Fruit fly (Drosophila melanogaster) whole organism, embryonic: ENCODE data around the gene Bhmt.

Experiments used
- Awh ChIP-seq: fragments of 200-800 bp; sonication (Bioruptor generic); IDR thresholded peaks from 2 replicates; pipeline ENCODE4, ENCODE4 v1.3.6; 2022; ENCODE audit warnings: missing biosample characterization, missing genetic modification characterization
- CG11560 ChIP-seq: fragments of 200-800 bp; sonication (Bioruptor generic); IDR thresholded peaks from 3 replicates; pipeline ENCODE4 v1.3.6; 2022; ENCODE audit warnings: missing biosample characterization, missing genetic modification characterization
- CG12219 ChIP-seq: fragments of 200-800 bp; sonication (Bioruptor generic); optimal IDR thresholded peaks from 3 replicates; lab custom pipeline; 2018; ENCODE audit warnings: missing biosample characterization, mild to moderate bottlenecking, missing genetic modification characterization
- CG12299 ChIP-seq: fragments of 200-800 bp; sonication (Bioruptor generic); optimal IDR thresholded peaks from 2 replicates; lab custom pipeline; 2018; ENCODE audit warnings: missing biosample characterization, mild to moderate bottlenecking, missing genetic modification characterization
- CG12942 ChIP-seq: fragments of 200-800 bp; sonication (Bioruptor generic); optimal IDR thresholded peaks from 3 replicates; lab custom pipeline; 2016; ENCODE audit warnings: missing biosample characterization, missing genetic modification characterization
- CG13287 ChIP-seq: fragments of 200-800 bp; sonication (Bioruptor generic); IDR thresholded peaks from 2 replicates; pipeline ENCODE4 v1.3.6; 2022; ENCODE audit warnings: missing biosample characterization, missing genetic modification characterization; ENCODE audit not compliant: partially characterized antibody
- CG15514 ChIP-seq: fragments of 200-800 bp; sonication (Bioruptor generic); optimal IDR thresholded peaks from 3 replicates; lab custom pipeline; 2017; ENCODE audit warnings: missing biosample characterization, missing genetic modification characterization, mild to moderate bottlenecking, moderate library complexity, missing genetic modification reagents
- CG16779 ChIP-seq: fragments of 200-800 bp; sonication (Bioruptor generic); IDR thresholded peaks from 2 replicates; pipeline ENCODE4 v1.3.6; 2022; ENCODE audit warnings: missing biosample characterization, missing genetic modification characterization
- CG17186 ChIP-seq: fragments of 200-800 bp; sonication (Bioruptor generic); optimal IDR thresholded peaks from 3 replicates; lab custom pipeline; 2017; ENCODE audit warnings: missing biosample characterization, missing genetic modification reagents, missing genetic modification characterization
- CG18476 ChIP-seq: fragments of 200-800 bp; sonication (Bioruptor generic); optimal IDR thresholded peaks from 2 replicates; lab custom pipeline; 2016; ENCODE audit warnings: missing biosample characterization, mild to moderate bottlenecking, missing genetic modification characterization
- CG2129 ChIP-seq: fragments of 200-800 bp; sonication (Bioruptor generic); IDR thresholded peaks from 2 replicates; pipeline ENCODE4 v1.3.6; 2022; ENCODE audit warnings: missing biosample characterization, missing genetic modification characterization; ENCODE audit not compliant: partially characterized antibody
- CG30020 ChIP-seq: fragments of 200-800 bp; optimal IDR thresholded peaks from 2 replicates; lab custom pipeline; 2019; ENCODE audit warnings: missing biosample characterization, mild to moderate bottlenecking, missing genetic modification characterization, moderate library complexity
- CG32532 ChIP-seq: fragments of 200-800 bp; sonication (Bioruptor generic); IDR thresholded peaks from 2 replicates; pipeline ENCODE4 v1.3.6; 2022; ENCODE audit warnings: missing biosample characterization, missing genetic modification characterization
- CG4360 ChIP-seq: fragments of 200-800 bp; sonication (Bioruptor generic); IDR thresholded peaks from 2 replicates; pipeline ENCODE4 v1.3.6; 2022; ENCODE audit warnings: missing biosample characterization, missing genetic modification characterization
- CG4617 ChIP-seq: fragments of 200-800 bp; sonication (Bioruptor generic); optimal IDR thresholded peaks from 3 replicates; lab custom pipeline; 2016; ENCODE audit warnings: missing biosample characterization, missing genetic modification characterization, borderline replicate concordance
- CG5953 ChIP-seq: fragments of 200-800 bp; sonication (Bioruptor generic); IDR thresholded peaks from 2 replicates; pipeline ENCODE4 v1.3.6; 2022; ENCODE audit warnings: missing biosample characterization, missing genetic modification characterization
- CG6683 ChIP-seq: fragments of 200-800 bp; sonication (Bioruptor generic); optimal IDR thresholded peaks from 2 replicates; lab custom pipeline; 2017; ENCODE audit warnings: missing biosample characterization, mild to moderate bottlenecking, missing genetic modification characterization, missing genetic modification reagents
- CG6854 ChIP-seq: fragments of 200-800 bp; sonication (Bioruptor generic); optimal IDR thresholded peaks from 3 replicates; lab custom pipeline; 2017; ENCODE audit warnings: missing biosample characterization, mild to moderate bottlenecking, missing genetic modification characterization
- CG7372 ChIP-seq: fragments of 200-800 bp; sonication (Bioruptor generic); IDR thresholded peaks from 2 replicates; pipeline ENCODE4 v1.3.6; 2022; ENCODE audit warnings: missing biosample characterization, missing genetic modification characterization
- CG7786 ChIP-seq: fragments of 200-800 bp; sonication (Bioruptor generic); optimal IDR thresholded peaks from 2 replicates; lab custom pipeline; 2016; ENCODE audit warnings: missing biosample characterization, missing genetic modification characterization
- CG8281 ChIP-seq: fragments of 200-800 bp; sonication (Bioruptor generic); optimal IDR thresholded peaks from 2 replicates; lab custom pipeline; 2018; ENCODE audit warnings: missing biosample characterization, mild to moderate bottlenecking, missing genetic modification characterization, moderate library complexity
- Dbx ChIP-seq: fragments of 200-800 bp; sonication (Bioruptor generic); IDR thresholded peaks from 3 replicates; pipeline ENCODE4 v1.3.6; 2022; ENCODE audit warnings: missing biosample characterization, missing genetic modification characterization
- H15 ChIP-seq: fragments of 200-800 bp; sonication (Bioruptor generic); IDR thresholded peaks from 3 replicates; pipeline ENCODE4 v1.3.6; 2022; ENCODE audit warnings: missing biosample characterization, missing genetic modification characterization
- HmgD ChIP-seq: fragments of 200-800 bp; sonication (Bioruptor generic); optimal IDR thresholded peaks from 3 replicates; lab custom pipeline; 2016; ENCODE audit warnings: missing biosample characterization, missing genetic modification characterization
- HmgZ ChIP-seq: fragments of 200-800 bp; sonication (Bioruptor generic); optimal IDR thresholded peaks from 2 replicates; lab custom pipeline; 2018; ENCODE audit warnings: missing biosample characterization, mild to moderate bottlenecking, missing genetic modification characterization
- MBD-R2 ChIP-seq: fragments of 200-800 bp; sonication (Bioruptor generic); IDR thresholded peaks from 2 replicates; pipeline ENCODE4 v1.3.6; 2022; ENCODE audit warnings: missing biosample characterization, missing genetic modification characterization
- MESR4 ChIP-seq: fragments of 200-800 bp; sonication (Bioruptor generic); optimal IDR thresholded peaks from 2 replicates; lab custom pipeline; 2018; ENCODE audit warnings: missing biosample characterization, mild to moderate bottlenecking, missing genetic modification characterization, moderate library complexity
- MTF-1 ChIP-seq: fragments of 200-800 bp; sonication (Bioruptor generic); optimal IDR thresholded peaks from 2 replicates; lab custom pipeline; 2018; ENCODE audit warnings: missing biosample characterization, mild to moderate bottlenecking, missing genetic modification characterization, borderline replicate concordance
- NC2α ChIP-seq: fragments of 200-800 bp; sonication (Bioruptor generic); optimal IDR thresholded peaks from 2 replicates; lab custom pipeline; 2016; ENCODE audit warnings: missing biosample characterization, missing genetic modification characterization
- Nf-YB ChIP-seq: fragments of 200-800 bp; sonication (Bioruptor generic); optimal IDR thresholded peaks from 3 replicates; lab custom pipeline; 2019; ENCODE audit warnings: missing biosample characterization, mild to moderate bottlenecking, missing genetic modification characterization, moderate library complexity
- Opbp ChIP-seq: fragments of 200-800 bp; sonication (Bioruptor generic); IDR thresholded peaks from 3 replicates; pipeline ENCODE4 v1.3.6; 2022; ENCODE audit warnings: missing biosample characterization, missing genetic modification characterization; ENCODE audit not compliant: partially characterized antibody
- Spps ChIP-seq: fragments of 200-800 bp; sonication (Bioruptor generic); optimal IDR thresholded peaks from 2 replicates; lab custom pipeline; 2018; ENCODE audit warnings: missing biosample characterization, mild to moderate bottlenecking, missing genetic modification characterization
- Tbp ChIP-seq: fragments of >200 bp; optimal IDR thresholded peaks from 2 replicates; lab custom pipeline; 2018; ENCODE audit warnings: missing biosample characterization, missing genetic modification characterization
- ac ChIP-seq: fragments of 200-800 bp; sonication (Bioruptor generic); optimal IDR thresholded peaks from 3 replicates; lab custom pipeline; 2017; ENCODE audit warnings: missing biosample characterization, mild to moderate bottlenecking, missing genetic modification characterization
- al ChIP-seq: fragments of 200-800 bp; sonication (Bioruptor generic); IDR thresholded peaks from 2 replicates; pipeline ENCODE4 v1.3.6; 2022; ENCODE audit warnings: missing biosample characterization, missing genetic modification characterization
- aop ChIP-seq: fragments of 200-800 bp; sonication (Bioruptor generic); IDR thresholded peaks from 2 replicates; pipeline ENCODE4 v1.3.6; 2022; ENCODE audit warnings: missing biosample characterization, missing genetic modification characterization
- ap ChIP-seq: fragments of 200-800 bp; sonication (Bioruptor generic); IDR thresholded peaks from 2 replicates; pipeline ENCODE4 v1.3.6; 2022; ENCODE audit warnings: missing biosample characterization, missing genetic modification characterization
- az2 ChIP-seq: fragments of 200-800 bp; sonication (Bioruptor generic); optimal IDR thresholded peaks from 3 replicates; lab custom pipeline; 2016; ENCODE audit warnings: missing biosample characterization, missing genetic modification characterization
- cg ChIP-seq: fragments of 200-800 bp; sonication (Bioruptor generic); optimal IDR thresholded peaks from 3 replicates; lab custom pipeline; 2019; ENCODE audit warnings: missing biosample characterization, mild to moderate bottlenecking, missing genetic modification characterization, moderate library complexity
- chif ChIP-seq, 2 experiments: fragments of 200-800 bp; sonication (Bioruptor generic); optimal IDR thresholded peaks; 3 replicates each; lab custom pipeline; 2016; ENCODE audit warnings: missing biosample characterization in 2 of 2, missing genetic modification characterization in 2 of 2
- croc ChIP-seq: fragments of 200-800 bp; sonication (Bioruptor generic); conservative IDR thresholded peaks from 3 replicates; pipeline ENCODE4 v1.3.6; 2022; ENCODE audit warnings: missing biosample characterization, missing genetic modification characterization
- da ChIP-seq: fragments of 200-800 bp; sonication (Bioruptor generic); optimal IDR thresholded peaks from 2 replicates; lab custom pipeline; 2016; ENCODE audit warnings: missing biosample characterization, missing genetic modification characterization
- dysf ChIP-seq: fragments of 200-800 bp; sonication (Bioruptor generic); IDR thresholded peaks from 3 replicates; pipeline ENCODE4 v1.3.6; 2022; ENCODE audit warnings: missing biosample characterization, missing genetic modification characterization
- lov ChIP-seq, 2 experiments: fragments of 200-800 bp in 1 of 2; fragments of >200 bp in 1 of 2; sonication (Bioruptor generic) in 1 of 2; IDR thresholded peaks in 1 of 2; optimal IDR thresholded peaks in 1 of 2; 2 replicates in 1 of 2; 3 replicates in 1 of 2; pipeline versions ENCODE4 v1.3.6 to Lab custom; 2017 to 2022; ENCODE audit warnings: missing biosample characterization in 1 of 2, missing genetic modification characterization in 1 of 2
- org-1 ChIP-seq: fragments of 200-800 bp; sonication (Bioruptor generic); optimal IDR thresholded peaks from 2 replicates; lab custom pipeline; 2017; ENCODE audit warnings: missing biosample characterization, missing genetic modification characterization
- prd ChIP-seq, 3 experiments: fragments of >200 bp in 2 of 3; fragments of 200-800 bp in 1 of 3; sonication (Bioruptor generic) in 1 of 3; optimal IDR thresholded peaks in 2 of 3; IDR thresholded peaks in 1 of 3; 2 replicates in 2 of 3; 3 replicates in 1 of 3; pipeline versions ENCODE4 v1.3.6 to Lab custom; 2017 to 2022; ENCODE audit warnings: missing biosample characterization in 1 of 3, missing genetic modification characterization in 1 of 3
- so ChIP-seq: fragments of 200-800 bp; sonication (Bioruptor generic); IDR thresholded peaks from 3 replicates; pipeline ENCODE4 v1.3.6; 2022; ENCODE audit warnings: missing biosample characterization, missing genetic modification characterization
- ssp ChIP-seq: fragments of 200-800 bp; sonication (Bioruptor generic); IDR thresholded peaks from 2 replicates; pipeline ENCODE4 v1.3.6; 2022; ENCODE audit warnings: missing biosample characterization, missing genetic modification characterization
- wdn ChIP-seq: fragments of 200-800 bp; sonication (Bioruptor generic); IDR thresholded peaks from 2 replicates; pipeline ENCODE4 v1.3.6; 2022; ENCODE audit warnings: missing biosample characterization, missing genetic modification characterization
- wor ChIP-seq: fragments of 200-800 bp; sonication (Bioruptor generic); IDR thresholded peaks from 2 replicates; pipeline ENCODE4 v1.3.6; 2022; ENCODE audit warnings: missing biosample characterization, missing genetic modification characterization

The Bhmt gene

dm6 chr2L:18966844-18967243 is 9.7 kb upstream of the Bhmt start (continued):
- TF ChIP-seq CG8281 (tag; lab: Kevin White, UChicago): no peak
- no peak for TF ChIP-seq CG5953 (GFP tag; lab: Robert Waterston, UW)
- TF ChIP-seq CG4360 (GFP tag; lab: Robert Waterston, UW): no peak
- TF ChIP-seq az2 (GFP tag; lab: Kevin White, UChicago): no peak
- no peak for TF ChIP-seq Spps
- TF ChIP-seq CG7372 (GFP tag; lab: Robert Waterston, UW): peak; percentile 55
- TF ChIP-seq CG12219: no peak
- TF ChIP-seq cg (GFP tag; lab: Kevin White, UChicago): no peak
- no peak for TF ChIP-seq HmgZ (tag; lab: Kevin White, UChicago)
- TF ChIP-seq Tbp (GFP tag; lab: Kevin White, UChicago): no peak
- no peak for TF ChIP-seq CG30020
- TF ChIP-seq CG7786 (GFP tag; lab: Kevin White, UChicago): no peak
- TF ChIP-seq CG13287 (GFP tag; lab: Robert Waterston, UW): no peak
- TF ChIP-seq MESR4 (GFP tag; lab: Kevin White, UChicago): no peak
- TF ChIP-seq H15 (GFP tag; lab: Robert Waterston, UW): peak; percentile 11; the same call in 1 of the 3 replicates
- peak; percentile 65; the same call in 1 of the 2 replicates for TF ChIP-seq wdn (GFP tag; lab: Robert Waterston, UW)
- TF ChIP-seq Nf-YB: no peak
- peak; percentile 37 for TF ChIP-seq CG6683
- TF ChIP-seq dysf: peak; percentile 64; the same call in 2 of the 3 replicates
- TF ChIP-seq al: peak; percentile 49; the same call in 1 of the 2 replicates
- TF ChIP-seq CG2129 (GFP tag; lab: Robert Waterston, UW): no peak
- TF ChIP-seq aop (GFP tag; lab: Robert Waterston, UW): no peak
- TF ChIP-seq Awh (GFP tag; lab: Robert Waterston, UW): no peak; the same call in 1 of the 2 replicates
- no peak for TF ChIP-seq da (GFP tag; lab: Kevin White, UChicago)
- TF ChIP-seq MBD-R2 (GFP tag; lab: Robert Waterston, UW): peak; percentile 29; the same call in 1 of the 2 replicates
- TF ChIP-seq CG12942 (GFP tag; lab: Kevin White, UChicago): no peak
- no peak for TF ChIP-seq CG17186 (GFP tag; lab: Kevin White, UChicago)
- TF ChIP-seq CG18476 (GFP tag; lab: Kevin White, UChicago): no peak
- no peak for TF ChIP-seq ac (GFP tag; lab: Kevin White, UChicago)
- no peak for TF ChIP-seq HmgD (GFP tag; lab: Kevin White, UChicago)
- no peak for TF ChIP-seq CG16779 (GFP tag; lab: Robert Waterston, UW)
- no peak for TF ChIP-seq Opbp (GFP tag; lab: Robert Waterston, UW)
- TF ChIP-seq CG4617: no peak
- no peak for TF ChIP-seq NC2α
- no peak for TF ChIP-seq wor (GFP tag; lab: Robert Waterston, UW)
- no peak for TF ChIP-seq lov (optimal IDR thresholded peaks at IDR 0.05; lab: Kevin White, UChicago)
- no peak for TF ChIP-seq lov (GFP tag; IDR thresholded peaks at IDR 0.05; lab: Robert Waterston, UW)
- no peak for TF ChIP-seq MTF-1 (GFP tag; lab: Kevin White, UChicago)
- TF ChIP-seq ap: no peak
- no peak for TF ChIP-seq CG6854 (GFP tag; lab: Kevin White, UChicago)
- TF ChIP-seq ssp (GFP tag; lab: Robert Waterston, UW): no peak
- TF ChIP-seq so: no peak
- peak; percentile 22 for TF ChIP-seq CG15514 (GFP tag; lab: Kevin White, UChicago)
- peak; percentile 62; the same call in 1 of the 3 replicates for TF ChIP-seq Dbx (GFP tag; lab: Robert Waterston, UW)
- TF ChIP-seq chif (GFP tag; optimal IDR thresholded peaks at IDR 0.05; lab: Kevin White, UChicago): no peak
- TF ChIP-seq org-1 (GFP tag; lab: Kevin White, UChicago): no peak
- no peak for TF ChIP-seq CG12299 (tag; lab: Kevin White, UChicago)
- TF ChIP-seq CG11560 (tag; lab: Robert Waterston, UW): no peak
- TF ChIP-seq croc (GFP tag; lab: Robert Waterston, UW): no peak
- no peak for TF ChIP-seq prd (optimal IDR thresholded peaks at IDR 0.05; lab: Kevin White, UChicago)
- TF ChIP-seq prd (GFP tag; IDR thresholded peaks at IDR 0.05; lab: Robert Waterston, UW): peak; percentile 48; the same call in 2 of the 3 replicates
- TF ChIP-seq CG32532 (GFP tag; lab: Robert Waterston, UW): peak; percentile 79
